Worm (Caenorhabditis elegans) whole organism, L1 larva: ENCODE measurements around the gene Y48G9A.7.
"Not testable (repeated sequence)": the region's sequence is repeated elsewhere in the genome, so short reads cannot be mapped to it uniquely, and the experiment has no call there.

Experiments used
- ama-1 ChIP-seq: fragments of 150-350 bp; optimal IDR thresholded peaks from 2 replicates; lab custom pipeline; 2014
- ceh-82 ChIP-seq, 3 experiments: fragments of 150-350 bp in 1 of 3; sonication (generic microtip) in 2 of 3; optimal IDR thresholded peaks; 2 replicates each; lab custom pipeline; 2014 to 2017; ENCODE audit warnings: missing biosample characterization in 3 of 3, missing genetic modification characterization in 3 of 3
- nhr-77 ChIP-seq: fragments of 150-350 bp; optimal IDR thresholded peaks from 2 replicates; lab custom pipeline; 2014; ENCODE audit warnings: missing biosample characterization, missing genetic modification characterization
- unc-98 ChIP-seq: fragments of 200-800 bp; sonication (Bioruptor generic); IDR thresholded peaks from 2 replicates; pipeline ENCODE4 v1.3.6; 2022; ENCODE audit warnings: missing genetic modification characterization, missing compliant biosample characterization

DNA sequence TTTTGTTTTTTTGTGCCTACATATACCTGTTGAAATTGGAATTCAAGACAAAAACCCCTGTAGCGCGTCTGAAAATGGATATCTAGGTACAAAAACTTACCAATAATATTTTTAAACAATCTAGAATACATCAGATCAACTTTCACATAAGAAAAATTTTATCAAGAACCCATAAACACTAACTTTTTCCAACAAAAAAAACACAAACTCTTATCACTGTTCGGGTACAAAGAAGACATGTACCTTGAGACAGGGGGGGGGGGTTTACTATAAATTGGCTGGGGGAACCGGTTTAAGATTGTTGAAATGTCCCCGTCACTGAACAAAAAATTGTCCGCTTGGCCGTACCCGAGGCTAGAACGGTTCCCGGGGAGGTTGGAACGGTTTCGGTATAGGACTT is 27.8 kb upstream of the Y48G9A.7 start, which contains the start of gene cpt-3:
- not testable (repeated sequence) for TF ChIP-seq ama-1 (lab: Kevin White, UChicago); unc-98; nhr-77 (tag; lab: Kevin White, UChicago); ceh-82 (tag; optimal IDR thresholded peaks at IDR 0.05; lab: Kevin White, UChicago)
